Worm (Caenorhabditis elegans) whole organism, L4/young adult: Measurements from ENCODE around the gene F07E5.5.

ENCODE experiments used
- W03F9.2 ChIP-seq: fragments of 150-350 bp; optimal IDR thresholded peaks from 2 replicates; lab custom pipeline; 2014; ENCODE audit warnings: missing biosample characterization, missing genetic modification characterization
- dao-5 ChIP-seq: sonication (generic microtip); optimal IDR thresholded peaks from 2 replicates; lab custom pipeline; 2016; ENCODE audit warnings: missing genotype, missing genetic modification characterization, moderate library complexity, missing compliant biosample characterization
- him-1 ChIP-seq: sonication (generic microtip); optimal IDR thresholded peaks from 2 replicates; lab custom pipeline; 2016; ENCODE audit warnings: missing genotype, missing genetic modification reagents, missing genetic modification characterization, missing compliant biosample characterization

The F07E5.5 gene

DNA sequence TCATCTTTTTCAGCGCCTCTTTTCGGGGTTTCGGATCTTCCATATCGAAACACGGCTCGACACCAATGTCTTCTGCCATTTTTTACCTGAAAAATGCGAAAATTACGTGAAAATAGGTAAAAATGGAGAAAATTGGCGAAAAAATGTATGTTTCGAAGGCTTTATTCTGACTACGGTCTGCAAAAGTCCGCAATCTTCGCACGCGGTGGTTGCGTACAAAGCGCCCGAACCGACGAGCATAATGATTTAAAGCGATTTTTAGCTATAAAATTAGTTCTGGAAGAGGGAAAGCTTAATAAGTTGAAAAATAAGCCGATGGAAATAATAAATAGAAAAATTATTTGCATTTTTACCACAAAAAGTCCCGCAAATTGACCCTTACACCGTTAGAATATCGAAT, at the start of gene F07E5.5:
TSS of gene F07E5.5 (minus strand) at position 86 of the 400 bp plus-strand sequence.
- TF ChIP-seq W03F9.2 (tag; lab: Kevin White, UChicago) = no peak

- no peak for TF ChIP-seq him-1 (tag; lab: Kevin White, UChicago)
- TF ChIP-seq dao-5 (tag; lab: Kevin White, UChicago) = no peak
- TF ChIP-seq W03F9.2 (tag; lab: Kevin White, UChicago) = no peak
Measured at ce11 chrII:2108295-2108694, 49.4 kb upstream of the F07E5.5 start, which contains the start of gene R52.4. Gene R52.4 (minus strand): TSS chrII:2108395.

- TF ChIP-seq W03F9.2 (tag; lab: Kevin White, UChicago) = no peak
Measured at ce11 chrII:2099139-2099976, 40.5 kb upstream of the F07E5.5 start, which contains the start of gene math-42. Gene math-42 (plus strand): TSS chrII:2099926.

- TF ChIP-seq him-1 (tag; lab: Kevin White, UChicago) = no peak
- no peak for TF ChIP-seq dao-5 (tag; lab: Kevin White, UChicago)
- no peak for TF ChIP-seq W03F9.2 (tag; lab: Kevin White, UChicago)
Measured at ce11 chrII:2094924-2095650, 36.2 kb upstream of the F07E5.5 start, which contains the start of gene T16A1.2. Gene T16A1.2 (plus strand): TSS chrII:2095600.

- TF ChIP-seq dao-5 (tag; lab: Kevin White, UChicago) = no peak
- TF ChIP-seq him-1 (tag; lab: Kevin White, UChicago) = no peak
- TF ChIP-seq W03F9.2 (tag; lab: Kevin White, UChicago) = no peak
Measured at ce11 chrII:2093456-2093926, 34.6 kb upstream of the F07E5.5 start, which contains the start of gene fbxb-37. Gene fbxb-37 (minus strand): TSS chrII:2093876.

ce11 chrII:2091972-2092371, 33.1 kb upstream of the F07E5.5 start, which contains the start of gene T16A1.10:
Gene T16A1.10 (minus strand): TSS chrII:2092094.
- TF ChIP-seq W03F9.2 (tag; lab: Kevin White, UChicago) (no peak), dao-5 (tag; lab: Kevin White, UChicago) (no peak), him-1 (tag; lab: Kevin White, UChicago) (no peak)

DNA sequence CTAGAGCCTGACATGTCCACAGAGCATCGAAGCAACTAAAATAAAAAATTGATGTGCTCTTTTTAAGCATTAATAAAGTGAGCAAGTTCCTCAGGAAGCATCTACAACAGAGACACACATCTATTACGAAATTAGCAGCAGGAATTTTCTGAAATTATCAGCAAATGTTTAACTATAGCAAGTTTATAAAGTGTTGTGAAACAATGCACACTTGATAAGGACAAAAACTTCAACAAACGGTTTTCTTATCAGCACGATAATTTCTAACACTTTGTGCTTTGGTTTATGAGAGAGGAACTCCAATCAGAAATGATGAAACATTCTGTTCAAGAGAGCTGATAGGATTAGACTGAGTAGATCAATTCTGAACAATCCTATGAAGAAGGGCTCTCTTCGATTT, 31.7 kb upstream of the F07E5.5 start, which contains the start of gene trpl-5:
TSS of gene trpl-5 (minus strand) at position 32 of the 400 bp plus-strand sequence.
- TF ChIP-seq dao-5 (tag; lab: Kevin White, UChicago) (no peak), W03F9.2 (tag; lab: Kevin White, UChicago) (no peak), him-1 (tag; lab: Kevin White, UChicago) (no peak)

DNA sequence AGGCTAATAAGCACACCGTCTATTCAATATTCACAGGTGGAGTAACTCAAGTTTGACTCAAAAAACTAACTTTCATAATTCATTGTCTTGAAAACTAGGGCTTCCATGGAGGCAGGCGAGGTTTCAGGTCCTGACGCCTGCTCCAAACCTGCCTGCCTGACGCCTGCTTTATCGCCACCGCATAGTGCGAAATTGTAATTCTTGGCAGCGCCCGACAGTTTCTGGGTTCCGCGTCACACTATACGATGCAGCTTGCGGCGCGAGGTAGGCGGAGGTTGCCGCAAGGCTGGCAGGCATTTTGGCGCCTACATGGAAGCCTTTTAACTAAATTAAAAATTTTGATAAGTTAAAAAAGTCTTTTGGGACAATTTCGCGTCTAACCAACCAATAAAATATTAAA, 28.3 kb upstream of the F07E5.5 start:
- TF ChIP-seq dao-5 (tag; lab: Kevin White, UChicago) (no peak), W03F9.2 (tag; lab: Kevin White, UChicago) (no peak), him-1 (tag; lab: Kevin White, UChicago) (no peak)

DNA sequence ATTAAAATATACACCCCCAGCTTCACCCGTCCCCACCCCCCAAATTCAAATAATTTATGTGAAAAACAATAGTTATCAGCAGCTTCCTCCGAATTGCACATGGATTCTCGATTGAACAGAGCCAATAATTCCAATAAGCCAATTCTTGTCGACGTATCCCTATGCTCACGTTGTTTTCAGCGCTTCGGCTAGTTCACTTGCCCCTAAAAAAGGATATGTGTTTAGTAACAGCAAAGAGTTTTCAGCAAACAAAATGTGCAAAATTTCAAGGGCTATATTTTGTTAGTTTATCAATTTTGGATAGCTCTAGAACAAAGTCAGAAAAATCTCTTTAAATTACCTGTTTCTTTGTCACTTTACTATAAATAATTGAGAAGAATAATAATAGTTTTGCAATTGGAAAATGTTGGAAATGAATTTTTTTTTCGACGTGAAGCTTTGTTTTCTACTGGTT, 24.9 kb upstream of the F07E5.5 start, which contains the start of the genes T16A1.5 and fbxc-49:
TSS of gene T16A1.5 (minus strand) at position 101 of the 454 bp plus-strand sequence.
TSS of gene fbxc-49 (plus strand) at position 404 of the 454 bp plus-strand sequence.
- TF ChIP-seq him-1 (tag; lab: Kevin White, UChicago) (no peak), W03F9.2 (tag; lab: Kevin White, UChicago) (no peak), dao-5 (tag; lab: Kevin White, UChicago) (no peak)

- TF ChIP-seq W03F9.2 (tag; lab: Kevin White, UChicago) = no peak
- TF ChIP-seq him-1 (tag; lab: Kevin White, UChicago) = no peak
- TF ChIP-seq dao-5 (tag; lab: Kevin White, UChicago) = no peak
Measured at ce11 chrII:2081257-2081656, 22.4 kb upstream of the F07E5.5 start, which contains the start of gene T16A1.4. Gene T16A1.4 (plus strand): TSS chrII:2081557.

- no peak for TF ChIP-seq dao-5 (tag; lab: Kevin White, UChicago)
Measured at ce11 chrII:2080425-2080824, 21.6 kb upstream of the F07E5.5 start, which contains the start of gene F07E5.9. Gene F07E5.9 (minus strand): TSS chrII:2080525.

DNA sequence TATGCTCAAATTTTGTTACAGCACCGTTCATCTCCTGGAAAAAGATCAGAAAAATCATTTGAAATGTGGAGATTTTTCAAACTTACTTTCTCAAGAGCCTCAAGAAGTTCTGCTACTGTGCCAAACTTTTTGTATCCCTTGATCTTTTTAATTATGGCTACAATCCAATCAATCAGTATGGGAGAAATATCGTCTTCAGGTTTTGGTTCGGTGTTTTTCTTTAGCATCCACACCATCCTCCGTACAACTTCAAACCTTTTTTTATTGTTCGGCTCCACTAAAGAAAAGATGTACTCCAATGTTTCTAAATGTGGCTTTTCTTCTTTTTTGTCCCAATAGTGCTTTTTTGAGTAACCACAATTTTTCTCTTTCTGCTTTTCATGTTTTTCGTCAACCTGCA, 17.6 kb upstream of the F07E5.5 start:
- TF ChIP-seq dao-5 (tag; lab: Kevin White, UChicago) = no peak
- no peak for TF ChIP-seq him-1 (tag; lab: Kevin White, UChicago)
- no peak for TF ChIP-seq W03F9.2 (tag; lab: Kevin White, UChicago)

- TF ChIP-seq him-1 (tag; lab: Kevin White, UChicago) (no peak), W03F9.2 (tag; lab: Kevin White, UChicago) (no peak), dao-5 (tag; lab: Kevin White, UChicago) (no peak)
Measured at ce11 chrII:2075513-2075912, 16.6 kb upstream of the F07E5.5 start, which contains the start of gene F07E5.8. Gene F07E5.8 (minus strand): TSS chrII:2075613.
